Fruit fly (Drosophila melanogaster): ENCODE data around the gene REPTOR-BP.

Gene REPTOR-BP

dm6 chr2L:10230455-10230854 lies 33.5 kb upstream of the REPTOR-BP start (continued):
- TF ChIP-seq MESR4 (GFP tag; optimal IDR thresholded peaks at IDR 0.05) (no peak), D19B (GFP tag; optimal IDR thresholded peaks at IDR 0.05) (no peak), CG8478 (optimal IDR thresholded peaks at IDR 0.05) (no peak), tna (GFP tag; IDR thresholded peaks at IDR 0.05; ENCODE audit: partially characterized antibody) (peak; percentile 46; the same call in 1 of the 2 replicates), CG30431 (GFP tag; optimal IDR thresholded peaks at IDR 0.05) (no peak), hb (GFP tag; IDR thresholded peaks at IDR 0.05; ENCODE audit: partially characterized antibody) (no peak), fd102C (GFP tag; optimal IDR thresholded peaks at IDR 0.05) (no peak), cg (GFP tag; optimal IDR thresholded peaks at IDR 0.05) (no peak), bbx (GFP tag; IDR thresholded peaks at IDR 0.05; ENCODE audit: partially characterized antibody) (no peak; the same call in 1 of the 2 replicates), odd (GFP tag; optimal IDR thresholded peaks at IDR 0.05) (no peak), fd64A (GFP tag; optimal IDR thresholded peaks at IDR 0.05) (no peak), org-1 (GFP tag; optimal IDR thresholded peaks at IDR 0.05) (no peak), CG5180 (GFP tag; optimal IDR thresholded peaks at IDR 0.05) (no peak), MTF-1 (GFP tag; optimal IDR thresholded peaks at IDR 0.05; ENCODE audit: borderline replicate concordance) (no peak), crc (GFP tag; optimal IDR thresholded peaks at IDR 0.05) (no peak), bab2 (GFP tag; optimal IDR thresholded peaks at IDR 0.05) (no peak), E2f1 (GFP tag; IDR thresholded peaks at IDR 0.05) (no peak), CG14014 (GFP tag; IDR thresholded peaks at IDR 0.05) (no peak), CG11247 (GFP tag; IDR thresholded peaks at IDR 0.05) (no peak), CG2120 (GFP tag; optimal IDR thresholded peaks at IDR 0.05) (no peak), Poxn (GFP tag; IDR thresholded peaks at IDR 0.05) (no peak), ATbp (GFP tag; optimal IDR thresholded peaks at IDR 0.05) (no peak), Camta (GFP tag; optimal IDR thresholded peaks at IDR 0.05) (no peak), CG10654 (GFP tag; optimal IDR thresholded peaks at IDR 0.05) (no peak), CG4328 (GFP tag; optimal IDR thresholded peaks at IDR 0.05) (no peak), Hmr (GFP tag; optimal IDR thresholded peaks at IDR 0.05) (no peak), fd96Cb (tag; optimal IDR thresholded peaks at IDR 0.05) (no peak), crp (GFP tag; optimal IDR thresholded peaks at IDR 0.05) (no peak), CG15514 (GFP tag; optimal IDR thresholded peaks at IDR 0.05) (no peak), CrebB (tag; optimal IDR thresholded peaks at IDR 0.05) (no peak), Atf-2 (GFP tag; optimal IDR thresholded peaks at IDR 0.05) (no peak), sob (GFP tag; IDR thresholded peaks at IDR 0.05) (no peak), sna (GFP tag; IDR thresholded peaks at IDR 0.05; ENCODE audit: partially characterized antibody) (0 out of 2 replicates have a peak, but pooled peaks have one; percentile 50), CG13296 (GFP tag; optimal IDR thresholded peaks at IDR 0.05) (no peak), hth (optimal IDR thresholded peaks at IDR 0.05) (no peak), HmgZ (tag; optimal IDR thresholded peaks at IDR 0.05) (no peak), yki (optimal IDR thresholded peaks at IDR 0.05) (no peak), CG6254 (GFP tag; optimal IDR thresholded peaks at IDR 0.05) (no peak), esg (GFP tag; conservative IDR thresholded peaks at IDR 0.05) (no peak), Asciz (GFP tag; optimal IDR thresholded peaks at IDR 0.05) (no peak), Vsx1 (GFP tag; optimal IDR thresholded peaks at IDR 0.05) (no peak), ssp (GFP tag; IDR thresholded peaks at IDR 0.05) (no peak), BEAF-32 (GFP tag; optimal IDR thresholded peaks at IDR 0.05) (peak; percentile 62), Neu2 (GFP tag; optimal IDR thresholded peaks at IDR 0.05; ENCODE audit: borderline replicate concordance) (peak; percentile 96), hkb (optimal IDR thresholded peaks at IDR 0.05) (no peak), hkb (GFP tag; IDR thresholded peaks at IDR 0.05) (no peak), unpg (GFP tag; optimal IDR thresholded peaks at IDR 0.05) (no peak), pzg (GFP tag; optimal IDR thresholded peaks at IDR 0.05) (peak; percentile 13), Lhr (GFP tag; optimal IDR thresholded peaks at IDR 0.05) (peak; percentile 32), hbn (GFP tag; IDR thresholded peaks at IDR 0.05; ENCODE audit: partially characterized antibody) (0 out of 2 replicates have a peak, but pooled peaks have one; percentile 30), NC2α (GFP tag; optimal IDR thresholded peaks at IDR 0.05) (no peak)
